Worm (Caenorhabditis elegans) whole organism, young adult: ENCODE results near the gene ech-5.
"Not testable (repeated sequence)": the region's sequence is repeated elsewhere in the genome, so short reads cannot be mapped to it uniquely, and the experiment has no call there.

Experiments used
- D2030.7 ChIP-seq: fragments of 200-800 bp; sonication (Bioruptor generic); IDR thresholded peaks from 2 replicates; pipeline ENCODE4 v1.3.6; 2022; ENCODE audit warnings: missing genetic modification reagents, missing genetic modification characterization, missing compliant biosample characterization
- F10E7.11 ChIP-seq: sonication (generic microtip); optimal IDR thresholded peaks from 2 replicates; lab custom pipeline; 2017; ENCODE audit warnings: mild to moderate bottlenecking, missing genetic modification characterization, moderate library complexity, missing compliant biosample characterization
- F33H1.4 ChIP-seq: fragments of 200-800 bp; sonication (Bioruptor generic); IDR thresholded peaks from 2 replicates; pipeline ENCODE4 v1.3.6; 2022; ENCODE audit warnings: missing genetic modification reagents, missing genetic modification characterization, missing compliant biosample characterization
- F37B4.10 ChIP-seq: fragments of 200-800 bp; sonication (Bioruptor generic); IDR thresholded peaks from 2 replicates; pipeline ENCODE4 v1.3.6; 2022; ENCODE audit warnings: missing genetic modification characterization, missing compliant biosample characterization
- F49E8.2 ChIP-seq: sonication (generic microtip); optimal IDR thresholded peaks from 3 replicates; lab custom pipeline; 2017; ENCODE audit warnings: missing genetic modification characterization, mild to moderate bottlenecking, missing compliant biosample characterization, antibody characterized with exemption, moderate library complexity; ENCODE audit not compliant: insufficient read depth
- F55B11.4 ChIP-seq: sonication (generic microtip); optimal IDR thresholded peaks from 2 replicates; lab custom pipeline; 2016; ENCODE audit warnings: missing compliant biosample characterization, missing genetic modification characterization, borderline replicate concordance; ENCODE audit not compliant: insufficient read depth
- F57C9.4 ChIP-seq: sonication (generic microtip); optimal IDR thresholded peaks from 2 replicates; lab custom pipeline; 2017; ENCODE audit warnings: mild to moderate bottlenecking, missing genetic modification characterization, missing compliant biosample characterization
- T26A5.8 ChIP-seq: sonication (generic microtip); optimal IDR thresholded peaks from 2 replicates; lab custom pipeline; 2016; ENCODE audit warnings: missing genetic modification characterization, missing compliant biosample characterization
- Y53F4B.3 ChIP-seq: fragments of 200-800 bp; sonication (Bioruptor generic); IDR thresholded peaks from 2 replicates; pipeline ENCODE4 v1.3.6; 2022; ENCODE audit warnings: missing genetic modification reagents, missing genetic modification characterization, missing compliant biosample characterization
- attf-6 ChIP-seq: fragments of 200-800 bp; sonication (Bioruptor generic); IDR thresholded peaks from 2 replicates; pipeline ENCODE4 v1.3.6; 2022; ENCODE audit warnings: missing genetic modification reagents, missing genetic modification characterization, missing compliant biosample characterization
- ccch-3 ChIP-seq: fragments of 200-800 bp; sonication (Bioruptor generic); optimal IDR thresholded peaks from 2 replicates; lab custom pipeline; 2018; ENCODE audit warnings: mild to moderate bottlenecking, missing genetic modification characterization, missing compliant biosample characterization
- cebp-1 ChIP-seq, 2 experiments: fragments of 200-800 bp in 1 of 2; sonication (Bioruptor generic) in 1 of 2; sonication (generic microtip) in 1 of 2; IDR thresholded peaks in 1 of 2; optimal IDR thresholded peaks in 1 of 2; 2 replicates each; pipeline versions ENCODE4 v1.3.6 to Lab custom; 2017 to 2022; ENCODE audit warnings: missing compliant biosample characterization in 2 of 2, missing genetic modification characterization in 2 of 2, mild to moderate bottlenecking in 1 of 2, missing genetic modification reagents in 1 of 2, moderate library complexity in 1 of 2
- cebp-2 ChIP-seq: fragments of 200-800 bp; sonication (Bioruptor generic); IDR thresholded peaks from 2 replicates; pipeline ENCODE4 v1.3.6; 2022; ENCODE audit warnings: missing genetic modification characterization, missing compliant biosample characterization
- dpff-1 ChIP-seq: sonication (generic microtip); optimal IDR thresholded peaks from 2 replicates; lab custom pipeline; 2017; ENCODE audit warnings: mild to moderate bottlenecking, missing genetic modification characterization, missing compliant biosample characterization
- dpl-1 ChIP-seq: fragments of 150-350 bp; optimal IDR thresholded peaks from 2 replicates; lab custom pipeline; 2014; ENCODE audit warnings: missing biosample characterization, missing genetic modification reagents, missing genetic modification characterization
- efl-1 ChIP-seq: fragments of 150-350 bp; optimal IDR thresholded peaks from 2 replicates; lab custom pipeline; 2014; ENCODE audit warnings: missing biosample characterization, missing genetic modification reagents, missing genetic modification characterization
- egrh-3 ChIP-seq: fragments of 200-800 bp; sonication (Bioruptor generic); IDR thresholded peaks from 2 replicates; pipeline ENCODE4 v1.3.6; 2022; ENCODE audit warnings: missing genetic modification reagents, missing genetic modification characterization, missing compliant biosample characterization
- hlh-26 ChIP-seq: fragments of 200-800 bp; sonication (Bioruptor generic); conservative IDR thresholded peaks from 2 replicates; pipeline ENCODE4 v1.3.6; 2022; ENCODE audit warnings: missing genetic modification reagents, missing genetic modification characterization, missing compliant biosample characterization
- hrde-1 ChIP-seq: sonication (generic microtip); optimal IDR thresholded peaks from 2 replicates; lab custom pipeline; 2016; ENCODE audit warnings: missing genetic modification characterization, mild to moderate bottlenecking, missing compliant biosample characterization, moderate library complexity, missing genotype, missing genetic modification reagents, borderline replicate concordance
- let-526 ChIP-seq: fragments of 200-800 bp; sonication (Bioruptor generic); IDR thresholded peaks from 2 replicates; pipeline ENCODE4 v1.3.6; 2022; ENCODE audit warnings: missing genetic modification reagents, missing genetic modification characterization, missing compliant biosample characterization
- let-607 ChIP-seq, 2 experiments: fragments of 200-800 bp in 1 of 2; sonication (Bioruptor generic) in 1 of 2; sonication (generic microtip) in 1 of 2; optimal IDR thresholded peaks; 2 replicates each; lab custom pipeline; 2016 to 2018; ENCODE audit warnings: mild to moderate bottlenecking in 2 of 2, missing compliant biosample characterization in 2 of 2, missing genetic modification characterization in 2 of 2, moderate library complexity in 2 of 2, missing genotype in 1 of 2
- lin-26 ChIP-seq: fragments of 200-800 bp; sonication (Bioruptor generic); IDR thresholded peaks from 2 replicates; pipeline ENCODE4 v1.3.6; 2022; ENCODE audit warnings: missing genetic modification reagents, missing genetic modification characterization, missing compliant biosample characterization
- lin-35 ChIP-seq, 3 experiments: fragments of 150-350 bp in 2 of 3; sonication (generic microtip) in 1 of 3; optimal IDR thresholded peaks; 2 replicates each; lab custom pipeline; 2014 to 2018; ENCODE audit warnings: missing biosample characterization in 3 of 3, missing genetic modification characterization in 3 of 3, missing genetic modification reagents in 3 of 3
- lin-54 ChIP-seq: fragments of 200-800 bp; sonication (Bioruptor generic); optimal IDR thresholded peaks from 2 replicates; lab custom pipeline; 2018; ENCODE audit warnings: mild to moderate bottlenecking, missing genetic modification characterization, missing compliant biosample characterization
- madf-6 ChIP-seq: fragments of 200-800 bp; sonication (Bioruptor generic); IDR thresholded peaks from 2 replicates; pipeline ENCODE4 v1.3.6; 2022; ENCODE audit warnings: missing genetic modification reagents, missing genetic modification characterization, missing compliant biosample characterization
- madf-8 ChIP-seq: fragments of 200-800 bp; sonication (Bioruptor generic); conservative IDR thresholded peaks from 2 replicates; pipeline ENCODE4 v1.3.6; 2022; ENCODE audit warnings: missing genetic modification reagents, missing genetic modification characterization, missing compliant biosample characterization
- mcd-1 ChIP-seq: fragments of 200-800 bp; sonication (Bioruptor generic); IDR thresholded peaks from 2 replicates; pipeline ENCODE4 v1.3.6; 2022; ENCODE audit warnings: missing genetic modification reagents, missing genetic modification characterization, missing compliant biosample characterization
- nfya-2 ChIP-seq: fragments of 200-800 bp; sonication (Bioruptor generic); IDR thresholded peaks from 2 replicates; pipeline ENCODE4 v1.3.6; 2022; ENCODE audit warnings: missing genetic modification reagents, missing genetic modification characterization, missing compliant biosample characterization
- nhr-179 ChIP-seq: sonication (generic microtip); optimal IDR thresholded peaks from 2 replicates; lab custom pipeline; 2016; ENCODE audit warnings: mild to moderate bottlenecking, missing genetic modification characterization, missing compliant biosample characterization
- pbrm-1 ChIP-seq: fragments of 200-800 bp; sonication (Bioruptor generic); IDR thresholded peaks from 2 replicates; pipeline ENCODE4 v1.3.6; 2022; ENCODE audit warnings: missing genetic modification reagents, missing genetic modification characterization, missing compliant biosample characterization
- rec-8 ChIP-seq, 2 experiments: sonication (generic microtip); optimal IDR thresholded peaks; 2 replicates each; lab custom pipeline; 2016; ENCODE audit warnings: mild to moderate bottlenecking in 2 of 2, missing genetic modification characterization in 2 of 2, missing genetic modification reagents in 2 of 2, missing genotype in 2 of 2, missing biosample characterization in 1 of 2, missing compliant biosample characterization in 1 of 2, moderate library complexity in 1 of 2
- sdz-38 ChIP-seq: sonication (generic microtip); optimal IDR thresholded peaks from 2 replicates; lab custom pipeline; 2016; ENCODE audit warnings: missing genotype, missing genetic modification characterization, missing compliant biosample characterization
- snpc-1.1 ChIP-seq: sonication (generic microtip); optimal IDR thresholded peaks from 2 replicates; lab custom pipeline; 2017; ENCODE audit warnings: missing genetic modification characterization, mild to moderate bottlenecking, missing compliant biosample characterization, antibody characterized with exemption, moderate library complexity, missing genotype, missing genetic modification reagents; ENCODE audit not compliant: insufficient read depth
- somi-1 ChIP-seq: fragments of 200-800 bp; sonication (Bioruptor generic); optimal IDR thresholded peaks from 2 replicates; lab custom pipeline; 2018; ENCODE audit warnings: mild to moderate bottlenecking, missing genetic modification characterization, missing compliant biosample characterization
- tbp1 ChIP-seq: fragments of 200-800 bp; sonication (Bioruptor generic); optimal IDR thresholded peaks from 2 replicates; lab custom pipeline; 2018; ENCODE audit warnings: mild to moderate bottlenecking, missing genetic modification characterization, missing compliant biosample characterization
- tlf-1 ChIP-seq: fragments of 200-800 bp; sonication (Bioruptor generic); optimal IDR thresholded peaks from 2 replicates; lab custom pipeline; 2018; ENCODE audit warnings: mild to moderate bottlenecking, missing genetic modification characterization, missing compliant biosample characterization
- unc-130 ChIP-seq: sonication (generic microtip); optimal IDR thresholded peaks from 2 replicates; lab custom pipeline; 2016; ENCODE audit warnings: missing genetic modification reagents, missing genetic modification characterization, missing compliant biosample characterization
- ztf-3 ChIP-seq: fragments of 200-800 bp; sonication (Bioruptor generic); optimal IDR thresholded peaks from 2 replicates; lab custom pipeline; 2018; ENCODE audit warnings: mild to moderate bottlenecking, missing genetic modification characterization, missing compliant biosample characterization

The ech-5 gene

DNA sequence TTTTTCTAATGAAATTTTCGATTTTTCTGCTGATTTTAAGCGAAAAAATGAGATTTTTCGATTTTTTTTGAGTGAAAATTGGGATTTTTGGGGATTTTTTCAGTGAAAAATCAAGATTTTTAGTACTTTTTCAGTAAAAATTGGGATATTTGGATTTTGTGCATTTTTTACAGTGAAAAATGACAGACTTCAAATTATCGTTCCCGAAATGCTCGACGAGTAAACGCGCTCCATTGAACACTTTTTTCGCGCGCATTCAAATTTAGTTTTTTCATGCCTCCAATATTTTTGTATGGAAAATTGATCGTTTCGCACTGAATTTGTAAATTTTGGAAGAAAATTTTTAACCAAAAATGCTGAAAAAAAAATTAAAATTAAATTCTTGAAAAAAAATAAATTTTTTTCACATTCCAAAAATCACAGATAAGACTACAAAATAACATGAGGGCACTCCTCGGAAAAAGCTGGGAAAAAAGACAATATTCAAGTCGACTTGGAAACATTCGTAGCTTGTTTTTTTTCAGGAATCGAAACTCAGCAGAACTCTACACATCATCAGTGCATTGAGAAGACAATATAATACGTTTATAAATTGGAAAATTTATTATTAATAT lies 26.8 kb upstream of the ech-5 start:
- TF ChIP-seq D2030.7 (GFP tag; lab: Robert Waterston, UW) (peak; percentile 28; the same call in 1 of the 2 replicates), mcd-1 (peak; percentile 85)

DNA sequence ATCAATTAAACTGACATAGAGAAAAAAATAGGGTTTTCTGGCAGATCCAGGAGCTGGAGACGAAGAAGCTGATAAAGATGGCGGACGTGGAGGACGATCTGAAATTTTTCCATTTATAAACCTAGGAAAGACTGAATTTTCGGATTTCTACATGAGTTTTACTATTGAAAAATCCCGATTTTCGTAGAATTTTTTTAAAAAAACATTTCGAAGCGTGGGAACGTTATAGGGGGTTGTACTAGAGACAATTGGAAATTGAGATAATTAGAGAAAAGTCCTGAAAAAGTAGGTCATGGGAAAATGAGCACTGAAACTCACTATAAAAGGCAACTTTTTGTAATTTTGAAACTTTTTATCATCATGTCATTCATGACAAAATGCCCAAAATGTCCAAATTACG lies 25.8 kb upstream of the ech-5 start, which contains the start of gene F56B3.9:
Gene F56B3.9, plus strand, starts transcription at position 301 of the 400 bp plus-strand sequence.
- TF ChIP-seq F57C9.4; snpc-1.1 (tag; lab: Kevin White, UChicago); cebp-1 (GFP tag; IDR thresholded peaks at IDR 0.05; lab: Robert Waterston, UW); cebp-1 (tag; optimal IDR thresholded peaks at IDR 0.05; lab: Kevin White, UChicago): not testable (repeated sequence)

DNA sequence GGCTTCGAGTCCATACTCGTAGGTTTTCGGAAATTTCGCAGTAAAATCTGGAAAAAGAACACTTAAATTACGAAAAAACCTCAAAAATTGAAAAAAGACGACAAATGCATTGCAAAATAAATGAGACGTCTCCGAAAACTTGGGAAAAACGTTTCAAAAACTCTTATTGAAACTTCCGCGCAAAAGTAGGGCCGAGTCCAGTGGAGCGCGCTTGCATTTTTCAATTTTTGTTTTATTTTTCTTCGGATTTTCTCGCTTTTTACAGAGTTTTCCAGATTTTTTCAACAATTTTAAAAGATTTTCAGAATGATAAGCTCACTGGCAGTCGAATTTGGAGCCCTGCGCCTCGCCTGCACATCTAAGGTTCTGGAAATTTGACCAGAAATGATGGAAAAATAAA lies 23.9 kb upstream of the ech-5 start, which contains the start of gene mrpl-2:
Gene mrpl-2, plus strand, starts transcription at position 307 of the 400 bp plus-strand sequence.
- TF ChIP-seq hrde-1: no peak
- no peak for TF ChIP-seq F10E7.11 (tag; lab: Kevin White, UChicago)
- no peak for TF ChIP-seq tbp1
- peak in 1 of 3 experiments; percentile 34 for TF ChIP-seq lin-35 (GFP tag; optimal IDR thresholded peaks at IDR 0.05; lab: Kevin White, UChicago)
- no peak for TF ChIP-seq nfya-2 (GFP tag; lab: Robert Waterston, UW)
- no peak for TF ChIP-seq ztf-3 (GFP tag; lab: Kevin White, UChicago)
- TF ChIP-seq sdz-38 (tag; lab: Kevin White, UChicago): no peak
- no peak for TF ChIP-seq unc-130
- TF ChIP-seq egrh-3 (GFP tag; lab: Robert Waterston, UW): no peak
- TF ChIP-seq nhr-179 (tag; lab: Kevin White, UChicago): no peak
- no peak for TF ChIP-seq F49E8.2 (tag; lab: Kevin White, UChicago)
- TF ChIP-seq tlf-1 (GFP tag; lab: Kevin White, UChicago): no peak
- TF ChIP-seq Y53F4B.3 (GFP tag; lab: Robert Waterston, UW): no peak
- no peak for TF ChIP-seq pbrm-1 (GFP tag; lab: Robert Waterston, UW)
- no peak for TF ChIP-seq attf-6 (GFP tag; lab: Robert Waterston, UW)
- TF ChIP-seq lin-54 (GFP tag; lab: Kevin White, UChicago): peak; percentile 37
- no peak for TF ChIP-seq dpff-1
- no peak for TF ChIP-seq T26A5.8 (tag; lab: Kevin White, UChicago)
- peak; percentile 85 for TF ChIP-seq mcd-1
- TF ChIP-seq let-607 (tag; optimal IDR thresholded peaks at IDR 0.05; lab: Kevin White, UChicago): no peak
- TF ChIP-seq cebp-2 (GFP tag; lab: Robert Waterston, UW): no peak
- no peak for TF ChIP-seq F55B11.4 (tag; lab: Kevin White, UChicago)
- TF ChIP-seq madf-8 (GFP tag; lab: Robert Waterston, UW): no peak
- no peak for TF ChIP-seq F37B4.10 (GFP tag; lab: Robert Waterston, UW)
- TF ChIP-seq dpl-1 (GFP tag; lab: Kevin White, UChicago): peak; percentile 24
- no peak for TF ChIP-seq madf-6
- peak; percentile 55 for TF ChIP-seq efl-1 (GFP tag; lab: Kevin White, UChicago)
- TF ChIP-seq, all 124 proteins: peak for 5

DNA sequence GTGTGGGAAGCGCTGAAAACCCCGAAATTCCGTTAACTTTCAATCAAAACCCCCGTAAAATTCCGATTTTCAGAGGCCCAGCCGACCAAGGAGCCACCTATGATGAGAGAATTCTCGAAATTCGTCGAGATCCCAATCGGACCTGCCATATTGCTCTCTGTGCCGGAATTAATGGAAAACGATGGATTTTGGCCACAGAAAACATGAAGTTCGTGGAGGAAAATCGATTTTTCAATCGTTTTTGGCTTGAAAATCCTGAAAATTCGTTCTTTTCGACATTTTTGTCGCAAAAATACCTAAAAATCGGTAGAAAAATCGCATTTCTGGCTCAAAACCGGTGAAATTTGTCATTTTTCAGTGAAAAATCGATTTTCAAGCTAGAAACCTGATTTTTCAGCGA lies 23.2 kb upstream of the ech-5 start:
- TF ChIP-seq rec-8 (tag; optimal IDR thresholded peaks at IDR 0.05; lab: Kevin White, UChicago) (no peak), F33H1.4 (no peak), madf-8 (GFP tag; lab: Robert Waterston, UW) (no peak), ccch-3 (GFP tag; lab: Kevin White, UChicago) (no peak), somi-1 (GFP tag; lab: Kevin White, UChicago) (no peak), hlh-26 (GFP tag; lab: Robert Waterston, UW) (no peak), lin-26 (GFP tag; lab: Robert Waterston, UW) (no peak), let-526 (GFP tag; lab: Robert Waterston, UW) (no peak)
- TF ChIP-seq, all 124 proteins: peak for 0
